Worm (Caenorhabditis elegans): ENCODE results near the gene T21D12.12.

Gene T21D12.12

ce11 chrIV:255379-255857 is 10.8 kb upstream of the T21D12.12 start, which contains the start of gene rcat-1:
Gene rcat-1 (minus strand): TSS chrIV:255429.
- TF ChIP-seq lin-32 (GFP tag; optimal IDR thresholded peaks at IDR 0.05), result no peak
- TF ChIP-seq nhr-237 (tag; optimal IDR thresholded peaks at IDR 0.05), result peak; percentile 83
- TF ChIP-seq lin-13 (tag; optimal IDR thresholded peaks at IDR 0.05), result peak; percentile 89
- peak; percentile 74 for TF ChIP-seq ceh-39 (tag; optimal IDR thresholded peaks at IDR 0.05)
- TF ChIP-seq mls-2 (tag; optimal IDR thresholded peaks at IDR 0.05), result no peak
- no peak for TF ChIP-seq drap-1 (GFP tag; optimal IDR thresholded peaks at IDR 0.05)
- no peak for TF ChIP-seq ceh-83 (GFP tag; optimal IDR thresholded peaks at IDR 0.05)
- TF ChIP-seq unc-120 (tag; optimal IDR thresholded peaks at IDR 0.05; ENCODE audit: poor library complexity, severe bottlenecking), result peak; percentile 8
- no peak for TF ChIP-seq nhr-28 (tag; optimal IDR thresholded peaks at IDR 0.05)
- no peak for TF ChIP-seq ztf-11 (tag; optimal IDR thresholded peaks at IDR 0.05)
- TF ChIP-seq elt-1 (tag; optimal IDR thresholded peaks at IDR 0.05; ENCODE audit: borderline replicate concordance, insufficient read depth), result no peak
- peak; percentile 9 for TF ChIP-seq cnd-1 (tag; optimal IDR thresholded peaks at IDR 0.05)
- TF ChIP-seq snpc-4 (tag; optimal IDR thresholded peaks at IDR 0.05), result no peak
- no peak for TF ChIP-seq nhr-76 (tag; optimal IDR thresholded peaks at IDR 0.05)
- TF ChIP-seq tbx-8 (GFP tag; optimal IDR thresholded peaks at IDR 0.05), result no peak
- no peak for TF ChIP-seq ham-2 (GFP tag; optimal IDR thresholded peaks at IDR 0.05)
- no peak for TF ChIP-seq bed-3 (GFP tag; optimal IDR thresholded peaks at IDR 0.05)
- no peak for TF ChIP-seq nhr-12 (tag; optimal IDR thresholded peaks at IDR 0.05)
- TF ChIP-seq hlh-1 (tag; optimal IDR thresholded peaks at IDR 0.05), result peak; percentile 36
- TF ChIP-seq ceh-43 (GFP tag; optimal IDR thresholded peaks at IDR 0.05), result no peak
- TF ChIP-seq mep-1 (tag; optimal IDR thresholded peaks at IDR 0.05), result peak; percentile 95
- peak; percentile 59 for TF ChIP-seq unc-62 (GFP tag; optimal IDR thresholded peaks at IDR 0.05)
- TF ChIP-seq blmp-1 (tag; optimal IDR thresholded peaks at IDR 0.05), result no peak
- TF ChIP-seq sptf-1 (tag; optimal IDR thresholded peaks at IDR 0.05), result no peak
- TF ChIP-seq unc-39 (tag; optimal IDR thresholded peaks at IDR 0.05), result no peak
- no peak for TF ChIP-seq zip-8 (tag; optimal IDR thresholded peaks at IDR 0.05)
- TF ChIP-seq mab-5 (tag; optimal IDR thresholded peaks at IDR 0.05), result no peak
- TF ChIP-seq M03D4.4 (tag; optimal IDR thresholded peaks at IDR 0.05), result no peak
- TF ChIP-seq lsy-2 (tag; optimal IDR thresholded peaks at IDR 0.05), result peak; percentile 87
- peak; percentile 10 for TF ChIP-seq nhr-2 (tag; optimal IDR thresholded peaks at IDR 0.05)
- TF ChIP-seq sem-2 (GFP tag; optimal IDR thresholded peaks at IDR 0.05), result no peak
- TF ChIP-seq flh-1 (GFP tag; optimal IDR thresholded peaks at IDR 0.05), result no peak
- TF ChIP-seq ces-1 (GFP tag; optimal IDR thresholded peaks at IDR 0.05), result peak; percentile 72
- peak; percentile 78 for TF ChIP-seq pha-4 (tag; optimal IDR thresholded peaks at IDR 0.05)

DNA sequence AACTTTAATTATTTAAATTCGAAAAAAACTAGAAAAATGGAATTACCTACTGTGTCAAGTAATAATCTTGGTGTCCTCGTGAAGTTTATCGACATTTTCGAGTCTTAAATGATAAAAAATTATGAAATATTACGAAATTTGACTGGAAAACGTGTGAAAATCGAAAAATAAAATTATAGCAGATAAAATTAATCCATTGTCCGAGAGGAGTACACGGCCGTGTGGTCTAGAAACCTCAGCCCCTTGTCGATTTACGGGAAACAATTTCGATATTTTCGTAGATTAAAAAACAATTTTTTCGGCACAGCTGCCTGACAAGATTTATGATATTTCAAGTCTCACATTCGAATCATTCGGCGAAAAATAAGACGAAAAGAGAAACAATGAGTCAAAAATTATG is 9.2 kb upstream of the T21D12.12 start, which contains the start of gene R02D3.8:
TSS of gene R02D3.8 (minus strand) at position 109 of the 400 bp plus-strand sequence.
- TF ChIP-seq nhr-28 (tag; optimal IDR thresholded peaks at IDR 0.05) (no peak), zip-8 (tag; optimal IDR thresholded peaks at IDR 0.05) (no peak), mab-5 (tag; optimal IDR thresholded peaks at IDR 0.05) (no peak), ces-1 (GFP tag; optimal IDR thresholded peaks at IDR 0.05) (peak; percentile 4)

DNA sequence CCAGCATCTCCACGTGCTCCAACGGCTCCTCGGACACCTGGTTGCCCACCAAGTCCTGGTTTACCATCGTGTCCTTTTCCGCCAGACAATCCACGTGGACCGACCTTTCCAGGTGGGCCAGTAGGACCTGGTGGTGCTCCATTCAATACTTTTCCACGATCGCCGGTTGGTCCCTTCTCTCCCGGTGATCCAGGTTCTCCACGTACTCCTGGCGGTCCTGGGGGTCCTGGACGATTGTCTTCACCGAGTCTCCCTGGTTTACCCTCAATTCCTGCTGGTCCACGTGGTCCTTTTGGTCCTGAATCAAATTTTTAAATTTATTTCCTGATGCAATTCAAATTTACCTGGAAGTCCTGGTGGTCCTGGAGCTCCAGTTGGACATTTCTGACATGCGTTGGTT is 7.9 kb upstream of the T21D12.12 start:
- TF ChIP-seq ztf-11 (tag; optimal IDR thresholded peaks at IDR 0.05), result no peak
- TF ChIP-seq elt-1 (tag; optimal IDR thresholded peaks at IDR 0.05; ENCODE audit: borderline replicate concordance, insufficient read depth), result no peak
- TF ChIP-seq M03D4.4 (tag; optimal IDR thresholded peaks at IDR 0.05), result no peak
- no peak for TF ChIP-seq zip-8 (tag; optimal IDR thresholded peaks at IDR 0.05)
- no peak for TF ChIP-seq nhr-12 (tag; optimal IDR thresholded peaks at IDR 0.05)
- no peak for TF ChIP-seq nhr-76 (tag; optimal IDR thresholded peaks at IDR 0.05)
- TF ChIP-seq flh-1 (GFP tag; optimal IDR thresholded peaks at IDR 0.05), result no peak
- no peak for TF ChIP-seq mab-5 (tag; optimal IDR thresholded peaks at IDR 0.05)
- TF ChIP-seq unc-39 (tag; optimal IDR thresholded peaks at IDR 0.05), result no peak
- TF ChIP-seq ceh-83 (GFP tag; optimal IDR thresholded peaks at IDR 0.05), result no peak
- no peak for TF ChIP-seq drap-1 (GFP tag; optimal IDR thresholded peaks at IDR 0.05)
- no peak for TF ChIP-seq unc-120 (tag; optimal IDR thresholded peaks at IDR 0.05; ENCODE audit: poor library complexity, severe bottlenecking)

- TF ChIP-seq nhr-237 (tag; optimal IDR thresholded peaks at IDR 0.05) (no peak), mep-1 (tag; optimal IDR thresholded peaks at IDR 0.05) (no peak), mls-2 (tag; optimal IDR thresholded peaks at IDR 0.05) (no peak), ceh-83 (GFP tag; optimal IDR thresholded peaks at IDR 0.05) (no peak), zip-8 (tag; optimal IDR thresholded peaks at IDR 0.05) (no peak), unc-62 (GFP tag; optimal IDR thresholded peaks at IDR 0.05) (no peak), sptf-1 (tag; optimal IDR thresholded peaks at IDR 0.05) (no peak), blmp-1 (tag; optimal IDR thresholded peaks at IDR 0.05) (no peak), ceh-43 (GFP tag; optimal IDR thresholded peaks at IDR 0.05) (no peak), drap-1 (GFP tag; optimal IDR thresholded peaks at IDR 0.05) (no peak), lin-32 (GFP tag; optimal IDR thresholded peaks at IDR 0.05) (no peak), M03D4.4 (tag; optimal IDR thresholded peaks at IDR 0.05) (no peak), lin-13 (tag; optimal IDR thresholded peaks at IDR 0.05) (no peak), nhr-76 (tag; optimal IDR thresholded peaks at IDR 0.05) (no peak), sem-2 (GFP tag; optimal IDR thresholded peaks at IDR 0.05) (no peak)
Measured at ce11 chrIV:259142-259541, 7.1 kb upstream of the T21D12.12 start, which contains the start of gene dpy-9. Gene dpy-9 (minus strand): TSS chrIV:259204.
